Worm (Caenorhabditis elegans): ENCODE measurements around the gene tag-329.

- TF ChIP-seq hmg-4 (GFP tag; optimal IDR thresholded peaks at IDR 0.05) (no peak), flt-1 (GFP tag; IDR thresholded peaks at IDR 0.05) (no peak), ama-1 (optimal IDR thresholded peaks at IDR 0.05) (no peak), F13C5.2 (tag; optimal IDR thresholded peaks at IDR 0.05) (no peak), hnd-1 (tag; optimal IDR thresholded peaks at IDR 0.05) (no peak), sea-1 (GFP tag; conservative IDR thresholded peaks at IDR 0.05) (no peak), pes-1 (GFP tag; IDR thresholded peaks at IDR 0.05) (no peak), tbx-11 (GFP tag; IDR thresholded peaks at IDR 0.05) (no peak), ceh-36 (tag; optimal IDR thresholded peaks at IDR 0.05) (no peak), tra-4 (tag; optimal IDR thresholded peaks at IDR 0.05) (no peak), tbx-37 (GFP tag; conservative IDR thresholded peaks at IDR 0.05) (no peak), B0310.2 (tag; optimal IDR thresholded peaks at IDR 0.05) (no peak), scrt-1 (GFP tag; IDR thresholded peaks at IDR 0.05) (no peak), ceh-13 (GFP tag; optimal IDR thresholded peaks at IDR 0.05) (no peak)
These were observed 18.4 kb upstream of the tag-329 start for ce11 chrV:9516280-9516679.
